Worm (Caenorhabditis elegans): ENCODE results near the gene kin-29.

- TF ChIP-seq F22D6.2 (tag; optimal IDR thresholded peaks at IDR 0.05) (no peak), attf-3 (GFP tag; conservative IDR thresholded peaks at IDR 0.05) (no peak), F49E8.2 (tag; optimal IDR thresholded peaks at IDR 0.05; ENCODE audit: insufficient read depth) (no peak), ceh-58 (GFP tag; IDR thresholded peaks at IDR 0.05) (no peak), nhr-179 (tag; optimal IDR thresholded peaks at IDR 0.05) (no peak), F33H1.4 (GFP tag; IDR thresholded peaks at IDR 0.05) (no peak), dox-1 (GFP tag; IDR thresholded peaks at IDR 0.05) (no peak), egl-44 (GFP tag; IDR thresholded peaks at IDR 0.05) (no peak), madf-10 (tag; optimal IDR thresholded peaks at IDR 0.05) (no peak), somi-1 (GFP tag; optimal IDR thresholded peaks at IDR 0.05) (no peak), snpc-4 (GFP tag; optimal IDR thresholded peaks at IDR 0.05) (no peak), snpc-4 (tag; optimal IDR thresholded peaks at IDR 0.05) (no peak), lsy-27 (tag; optimal IDR thresholded peaks at IDR 0.05; ENCODE audit: borderline replicate concordance, insufficient read depth) (no peak)
Observed at ce11 chrX:2862372-2862771, 10.1 kb upstream of the kin-29 start, which contains the start of gene comt-1.
